Fruit fly (Drosophila melanogaster): ENCODE measurements around the gene Actbeta.

The Actbeta gene

dm6 chr4:1122658-1123606 lies 38.3 kb upstream of the Actbeta start, which contains the start of gene Cals:
Gene Cals, minus strand, starts transcription at chr4:1123357.
- TF ChIP-seq Sp1 (GFP tag; optimal IDR thresholded peaks at IDR 0.05) (no peak), N (GFP tag; optimal IDR thresholded peaks at IDR 0.05) (peak; percentile 38), tai (GFP tag; optimal IDR thresholded peaks at IDR 0.05) (peak; percentile 45), dl (GFP tag; optimal IDR thresholded peaks at IDR 0.05; ENCODE audit: insufficient read depth in 1 of 2, partially characterized antibody in 2 of 2) (no peak)

- TF ChIP-seq Dif (GFP tag; optimal IDR thresholded peaks at IDR 0.05; ENCODE audit: partially characterized antibody), result no peak
- TF ChIP-seq Mio (GFP tag; optimal IDR thresholded peaks at IDR 0.05), result no peak
- no peak for TF ChIP-seq brk (GFP tag; optimal IDR thresholded peaks at IDR 0.05)
- TF ChIP-seq Myc (optimal IDR thresholded peaks at IDR 0.05), result no peak
- no peak for TF ChIP-seq psq (GFP tag; optimal IDR thresholded peaks at IDR 0.05)
- TF ChIP-seq tai (GFP tag; optimal IDR thresholded peaks at IDR 0.05), result no peak
- no peak for TF ChIP-seq Abd-B (GFP tag; optimal IDR thresholded peaks at IDR 0.05)
- TF ChIP-seq dsf (GFP tag; optimal IDR thresholded peaks at IDR 0.05; ENCODE audit: borderline replicate concordance), result no peak
- no peak for TF ChIP-seq Hr83 (GFP tag; optimal IDR thresholded peaks at IDR 0.05; ENCODE audit: poor library complexity, severe bottlenecking)
- no peak for TF ChIP-seq foxo (GFP tag; optimal IDR thresholded peaks at IDR 0.05)
- TF ChIP-seq Sp1 (GFP tag; optimal IDR thresholded peaks at IDR 0.05), result no peak
- no peak for TF ChIP-seq br (GFP tag; optimal IDR thresholded peaks at IDR 0.05)
- no peak for TF ChIP-seq sv (GFP tag; optimal IDR thresholded peaks at IDR 0.05)
- no peak for TF ChIP-seq sage (GFP tag; optimal IDR thresholded peaks at IDR 0.05)
- no peak for TF ChIP-seq OdsH (GFP tag; optimal IDR thresholded peaks at IDR 0.05)
- no peak for TF ChIP-seq dmrt93B (GFP tag; optimal IDR thresholded peaks at IDR 0.05)
These were observed 37.3 kb upstream of the Actbeta start for dm6 chr4:1121888-1122287.

DNA sequence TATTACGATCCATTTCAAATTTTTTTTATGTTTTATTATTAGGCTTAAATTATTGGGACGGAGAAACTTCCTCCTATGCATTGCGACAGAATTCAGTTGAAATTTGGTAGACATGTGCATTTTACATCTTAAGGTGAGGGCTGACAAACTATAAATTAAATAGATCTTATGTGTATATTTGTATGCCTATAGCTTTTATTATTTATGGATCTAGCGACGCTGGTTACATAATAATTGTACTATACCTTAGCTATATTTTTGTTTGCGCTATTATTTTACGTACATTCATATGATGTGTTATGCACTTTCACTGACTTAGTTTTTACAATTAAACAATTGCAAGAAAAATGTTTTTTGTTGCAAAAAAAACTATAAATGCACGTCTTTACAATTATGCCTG lies 30.7 kb upstream of the Actbeta start:
- TF ChIP-seq Abd-B (GFP tag; optimal IDR thresholded peaks at IDR 0.05) (no peak), Dfd (GFP tag; optimal IDR thresholded peaks at IDR 0.05) (no peak), CG32264 (GFP tag; optimal IDR thresholded peaks at IDR 0.05) (no peak)

DNA sequence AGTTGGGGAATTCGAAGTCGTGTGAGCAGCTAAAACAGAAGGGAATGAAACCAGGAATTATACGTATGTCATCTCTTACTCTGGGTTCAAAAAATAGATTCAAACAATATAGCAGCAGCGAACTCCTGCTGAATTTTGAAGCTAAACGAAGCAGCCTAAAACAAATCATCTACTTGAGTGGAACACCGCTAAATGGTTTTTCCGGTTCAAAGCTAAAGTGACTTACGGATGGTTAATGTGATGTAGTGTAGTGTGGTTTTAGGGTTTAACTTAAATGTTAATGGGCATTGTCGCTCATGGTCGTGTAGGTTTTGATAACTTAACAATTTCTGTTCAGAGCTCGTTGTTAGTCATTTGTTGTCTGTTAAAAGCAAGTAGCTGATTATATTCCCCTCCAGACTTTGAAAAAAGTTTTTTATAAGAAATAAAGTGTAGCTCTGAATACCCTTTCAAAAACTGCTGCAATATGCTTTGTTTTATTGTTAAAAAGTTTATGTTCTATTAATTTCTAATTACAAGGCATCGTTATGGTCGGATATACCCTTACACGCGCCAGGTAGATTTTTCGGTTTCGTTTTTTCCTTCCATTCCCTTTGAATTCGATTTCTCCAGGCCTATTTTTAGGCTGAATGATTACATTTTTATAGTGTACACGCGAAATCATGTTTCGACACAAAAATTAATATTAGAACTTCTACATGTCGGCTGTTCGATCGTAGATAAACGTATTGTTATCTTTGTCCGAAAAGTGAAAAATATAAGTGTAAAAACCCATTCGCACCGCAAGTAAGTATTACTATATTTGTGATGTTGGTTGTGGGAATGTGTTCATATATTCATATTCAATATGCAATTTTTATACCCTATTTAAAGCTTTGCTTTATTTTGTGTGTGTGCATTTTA lies 28.5 kb upstream of the Actbeta start:
- TF ChIP-seq woc (GFP tag; optimal IDR thresholded peaks at IDR 0.05), result peak; percentile 93
- peak; percentile 46 for TF ChIP-seq Myc (optimal IDR thresholded peaks at IDR 0.05)
- TF ChIP-seq sage (GFP tag; optimal IDR thresholded peaks at IDR 0.05), result peak; percentile 72
- peak; percentile 91 for TF ChIP-seq OdsH (GFP tag; optimal IDR thresholded peaks at IDR 0.05)
- TF ChIP-seq Hnf4 (GFP tag; optimal IDR thresholded peaks at IDR 0.05), result peak; percentile 90
- no peak for TF ChIP-seq Vsx2 (GFP tag; optimal IDR thresholded peaks at IDR 0.05; ENCODE audit: partially characterized antibody)
- peak; percentile 92 for TF ChIP-seq ey (GFP tag; optimal IDR thresholded peaks at IDR 0.05)
- TF ChIP-seq usp (GFP tag; optimal IDR thresholded peaks at IDR 0.05), result no peak
- peak; percentile 82 for TF ChIP-seq CrebA (GFP tag; optimal IDR thresholded peaks at IDR 0.05; ENCODE audit: borderline replicate concordance)
- peak; percentile 67 for TF ChIP-seq CG32264 (GFP tag; optimal IDR thresholded peaks at IDR 0.05)
- no peak for TF ChIP-seq HLH106 (tag; optimal IDR thresholded peaks at IDR 0.05)
- TF ChIP-seq jim (GFP tag; optimal IDR thresholded peaks at IDR 0.05), result no peak
- TF ChIP-seq Sp1 (GFP tag; optimal IDR thresholded peaks at IDR 0.05), result no peak
- TF ChIP-seq psq (GFP tag; optimal IDR thresholded peaks at IDR 0.05), result peak; percentile 86
- no peak for TF ChIP-seq dl (GFP tag; optimal IDR thresholded peaks at IDR 0.05; ENCODE audit: insufficient read depth in 1 of 2, partially characterized antibody in 2 of 2)
- peak; percentile 45 for TF ChIP-seq tai (GFP tag; optimal IDR thresholded peaks at IDR 0.05)
- peak; percentile 30 for TF ChIP-seq Hr83 (GFP tag; optimal IDR thresholded peaks at IDR 0.05; ENCODE audit: poor library complexity, severe bottlenecking)
- no peak for TF ChIP-seq Hr78 (GFP tag; optimal IDR thresholded peaks at IDR 0.05)
- no peak for TF ChIP-seq GATAd (GFP tag; optimal IDR thresholded peaks at IDR 0.05)
- peak; percentile 86 for TF ChIP-seq brk (GFP tag; optimal IDR thresholded peaks at IDR 0.05)
- no peak for TF ChIP-seq pan (optimal IDR thresholded peaks at IDR 0.05)
- TF ChIP-seq Rel (GFP tag; optimal IDR thresholded peaks at IDR 0.05), result peak; percentile 37
- no peak for TF ChIP-seq Rel (tag; optimal IDR thresholded peaks at IDR 0.05)
- no peak for TF ChIP-seq Mio (GFP tag; optimal IDR thresholded peaks at IDR 0.05)
- no peak for TF ChIP-seq Abd-B (GFP tag; optimal IDR thresholded peaks at IDR 0.05)
- TF ChIP-seq dsf (GFP tag; optimal IDR thresholded peaks at IDR 0.05; ENCODE audit: borderline replicate concordance), result no peak
- TF ChIP-seq br (GFP tag; optimal IDR thresholded peaks at IDR 0.05), result peak; percentile 89
- peak; percentile 94 for TF ChIP-seq rgr (GFP tag; optimal IDR thresholded peaks at IDR 0.05)
- no peak for TF ChIP-seq Dfd (GFP tag; optimal IDR thresholded peaks at IDR 0.05)
- TF ChIP-seq Dif (GFP tag; optimal IDR thresholded peaks at IDR 0.05; ENCODE audit: partially characterized antibody), result no peak
- peak; percentile 84 for TF ChIP-seq CG9705 (GFP tag; optimal IDR thresholded peaks at IDR 0.05)
- peak; percentile 91 for TF ChIP-seq h (GFP tag; optimal IDR thresholded peaks at IDR 0.05)
- TF ChIP-seq dmrt93B (GFP tag; optimal IDR thresholded peaks at IDR 0.05), result no peak
- TF ChIP-seq N (GFP tag; optimal IDR thresholded peaks at IDR 0.05), result no peak
- peak; percentile 26 to 93 for TF ChIP-seq foxo (GFP tag; optimal IDR thresholded peaks at IDR 0.05)
- peak; percentile 69 for TF ChIP-seq Jra (GFP tag; optimal IDR thresholded peaks at IDR 0.05)

Data from whole organism, wandering third instar larva.